Worm (Caenorhabditis elegans) whole organism, L3 larva: ENCODE results near the gene ndua-8.

Experiments
- R02D3.7 ChIP-seq: fragments of 150-350 bp; optimal IDR thresholded peaks from 2 replicates; lab custom pipeline; 2014; ENCODE audit warnings: missing biosample characterization, missing genetic modification characterization
- ceh-28 ChIP-seq: fragments of 150-350 bp; optimal IDR thresholded peaks from 2 replicates; lab custom pipeline; 2014; ENCODE audit warnings: missing biosample characterization, missing genetic modification reagents, missing genetic modification characterization
- ceh-9 ChIP-seq: sonication (generic microtip); optimal IDR thresholded peaks from 2 replicates; lab custom pipeline; 2018; ENCODE audit warnings: missing biosample characterization, missing genetic modification characterization
- daf-12 ChIP-seq: fragments of 150-350 bp; optimal IDR thresholded peaks from 2 replicates; lab custom pipeline; 2014; ENCODE audit warnings: missing biosample characterization, missing genetic modification reagents, missing genetic modification characterization
- egl-27 ChIP-seq: sonication (generic microtip); optimal IDR thresholded peaks from 4 replicates; lab custom pipeline; 2017; ENCODE audit warnings: missing biosample characterization, missing genetic modification reagents, missing genetic modification characterization
- elt-3 ChIP-seq, 3 experiments: fragments of 150-350 bp in 1 of 3; sonication (generic microtip) in 2 of 3; optimal IDR thresholded peaks; 2 replicates in 2 of 3; 4 replicates in 1 of 3; lab custom pipeline; 2014 to 2017; ENCODE audit warnings: missing biosample characterization in 3 of 3, missing genetic modification characterization in 3 of 3
- fkh-10 ChIP-seq: sonication (generic microtip); optimal IDR thresholded peaks from 2 replicates; lab custom pipeline; 2017; ENCODE audit warnings: missing biosample characterization, missing genetic modification reagents, missing genetic modification characterization
- fkh-2 ChIP-seq: fragments of 150-350 bp; optimal IDR thresholded peaks from 2 replicates; lab custom pipeline; 2014; ENCODE audit warnings: missing biosample characterization, missing genetic modification reagents, missing genetic modification characterization
- fos-1 ChIP-seq: fragments of 150-350 bp; optimal IDR thresholded peaks from 2 replicates; lab custom pipeline; 2014; ENCODE audit warnings: missing biosample characterization, missing genetic modification characterization
- hmg-11 ChIP-seq: sonication (generic microtip); optimal IDR thresholded peaks from 2 replicates; lab custom pipeline; 2016; ENCODE audit warnings: missing genetic modification characterization, missing compliant biosample characterization
- jun-1 ChIP-seq: fragments of 150-350 bp; optimal IDR thresholded peaks from 2 replicates; lab custom pipeline; 2014; ENCODE audit warnings: missing biosample characterization, missing genetic modification reagents, missing genetic modification characterization
- lin-15B ChIP-seq: fragments of 150-350 bp; optimal IDR thresholded peaks from 2 replicates; lab custom pipeline; 2014; ENCODE audit warnings: missing biosample characterization, missing genetic modification characterization
- lin-39 ChIP-seq: fragments of 150-350 bp; optimal IDR thresholded peaks from 2 replicates; lab custom pipeline; 2018; ENCODE audit warnings: missing biosample characterization, missing genetic modification reagents, missing genetic modification characterization
- mdl-1 ChIP-seq: fragments of 150-350 bp; optimal IDR thresholded peaks from 2 replicates; lab custom pipeline; 2014; ENCODE audit warnings: missing biosample characterization, missing genetic modification characterization
- mml-1 ChIP-seq: fragments of 150-350 bp; sonication (generic microtip); optimal IDR thresholded peaks from 3 replicates; lab custom pipeline; 2014; ENCODE audit warnings: missing biosample characterization, missing genetic modification characterization
- nfya-1 ChIP-seq: sonication (generic microtip); optimal IDR thresholded peaks from 2 replicates; lab custom pipeline; 2017; ENCODE audit warnings: missing genetic modification characterization, mild to moderate bottlenecking, missing compliant biosample characterization, antibody characterized with exemption, moderate library complexity; ENCODE audit not compliant: insufficient read depth
- nhr-11 ChIP-seq: fragments of 150-350 bp; optimal IDR thresholded peaks from 2 replicates; lab custom pipeline; 2014; ENCODE audit warnings: missing biosample characterization, missing genetic modification characterization
- nhr-12 ChIP-seq: fragments of 150-350 bp; optimal IDR thresholded peaks from 2 replicates; lab custom pipeline; 2014; ENCODE audit warnings: missing biosample characterization, missing genetic modification characterization
- nhr-23 ChIP-seq: fragments of 150-350 bp; optimal IDR thresholded peaks from 2 replicates; lab custom pipeline; 2014; ENCODE audit warnings: missing biosample characterization, missing genetic modification reagents, missing genetic modification characterization
- nhr-25 ChIP-seq: sonication (generic microtip); optimal IDR thresholded peaks from 2 replicates; lab custom pipeline; 2017; ENCODE audit warnings: missing biosample characterization, missing genetic modification characterization
- nhr-43 ChIP-seq: sonication (generic microtip); optimal IDR thresholded peaks from 2 replicates; lab custom pipeline; 2016; ENCODE audit warnings: mild to moderate bottlenecking, missing genetic modification characterization, missing compliant biosample characterization; ENCODE audit not compliant: poor library complexity, severe bottlenecking
- nhr-67 ChIP-seq: fragments of 150-350 bp; optimal IDR thresholded peaks from 2 replicates; lab custom pipeline; 2014; ENCODE audit warnings: missing biosample characterization, missing genetic modification characterization
- nhr-76 ChIP-seq: fragments of 150-350 bp; sonication (generic microtip); optimal IDR thresholded peaks from 5 replicates; lab custom pipeline; 2014; ENCODE audit warnings: missing biosample characterization, missing genetic modification characterization
- nhr-77 ChIP-seq: fragments of 150-350 bp; optimal IDR thresholded peaks from 2 replicates; lab custom pipeline; 2014; ENCODE audit warnings: missing biosample characterization, missing genetic modification characterization
- pha-4 ChIP-seq: fragments of 150-350 bp; optimal IDR thresholded peaks from 2 replicates; lab custom pipeline; 2014; ENCODE audit warnings: missing biosample characterization, missing genetic modification reagents, missing genetic modification characterization
- pqm-1 ChIP-seq: fragments of 150-350 bp; optimal IDR thresholded peaks from 2 replicates; lab custom pipeline; 2017; ENCODE audit warnings: missing biosample characterization, missing genetic modification characterization, inconsistent platforms
- sea-2 ChIP-seq: fragments of 150-350 bp; sonication (generic microtip); optimal IDR thresholded peaks from 4 replicates; lab custom pipeline; 2014; ENCODE audit warnings: missing biosample characterization, missing genetic modification reagents, missing genetic modification characterization
- skn-1 ChIP-seq: fragments of 150-350 bp; optimal IDR thresholded peaks from 2 replicates; lab custom pipeline; 2014; ENCODE audit warnings: missing biosample characterization, missing genetic modification characterization
- snpc-4 ChIP-seq: fragments of 150-350 bp; optimal IDR thresholded peaks from 2 replicates; lab custom pipeline; 2014; ENCODE audit warnings: missing biosample characterization, missing genetic modification characterization
- tbx-2 ChIP-seq: sonication (generic microtip); optimal IDR thresholded peaks from 2 replicates; lab custom pipeline; 2016; ENCODE audit warnings: mild to moderate bottlenecking, missing genetic modification characterization, missing compliant biosample characterization
- unc-39 ChIP-seq: sonication (generic microtip); optimal IDR thresholded peaks from 4 replicates; lab custom pipeline; 2017; ENCODE audit warnings: missing biosample characterization, missing genetic modification characterization
- unc-62 ChIP-seq: fragments of 150-350 bp; sonication (generic microtip); optimal IDR thresholded peaks from 4 replicates; lab custom pipeline; 2014; ENCODE audit warnings: missing biosample characterization, missing genetic modification reagents, missing genetic modification characterization
- zag-1 ChIP-seq: fragments of 150-350 bp; optimal IDR thresholded peaks from 2 replicates; lab custom pipeline; 2014; ENCODE audit warnings: missing biosample characterization, missing genetic modification characterization
- ztf-11 ChIP-seq: fragments of 150-350 bp; optimal IDR thresholded peaks from 2 replicates; lab custom pipeline; 2014; ENCODE audit warnings: missing biosample characterization, missing genetic modification characterization
- ztf-4 ChIP-seq: fragments of 150-350 bp; optimal IDR thresholded peaks from 2 replicates; lab custom pipeline; 2014; ENCODE audit warnings: missing biosample characterization, missing genetic modification characterization

The ndua-8 gene

ce11 chrIII:2508518-2508917 lies 20.3 kb upstream of the ndua-8 start, which contains the start of gene Y54F10AM.6:
Y54F10AM.6 (plus strand) TSS chrIII:2508818.
- TF ChIP-seq fkh-10 (GFP tag; lab: Kevin White, UChicago) (no peak), nhr-12 (tag; lab: Kevin White, UChicago) (no peak), pha-4 (tag; lab: Kevin White, UChicago) (no peak), mml-1 (tag; lab: Kevin White, UChicago) (no peak), ztf-11 (tag; lab: Kevin White, UChicago) (no peak), nhr-11 (tag; lab: Kevin White, UChicago) (no peak), hmg-11 (tag; lab: Kevin White, UChicago) (no peak), pqm-1 (no peak), ztf-4 (tag; lab: Kevin White, UChicago) (no peak), ceh-28 (no peak), mdl-1 (no peak)
- TF ChIP-seq, all 47 proteins: peak for 0

- no peak for TF ChIP-seq pha-4 (tag; lab: Kevin White, UChicago)
- no peak for TF ChIP-seq R02D3.7 (tag; lab: Kevin White, UChicago)
Measured at ce11 chrIII:2515461-2515860, 13.4 kb upstream of the ndua-8 start.

- TF ChIP-seq ceh-9 (tag; lab: Kevin White, UChicago) = no peak
- TF ChIP-seq lin-15B (tag; lab: Kevin White, UChicago) = no peak
- TF ChIP-seq nhr-23 = no peak
- TF ChIP-seq daf-12 (tag; lab: Kevin White, UChicago) = no peak
- TF ChIP-seq unc-39 = no peak
- no peak for TF ChIP-seq hmg-11 (tag; lab: Kevin White, UChicago)
- TF ChIP-seq snpc-4 (tag; lab: Kevin White, UChicago) = no peak
- TF ChIP-seq pqm-1 = no peak
- TF ChIP-seq jun-1 (tag; lab: Kevin White, UChicago) = no peak
- TF ChIP-seq elt-3 (tag; optimal IDR thresholded peaks at IDR 0.05; lab: Kevin White, UChicago) = no peak
- no peak for TF ChIP-seq nhr-43 (tag; lab: Kevin White, UChicago)
- no peak for TF ChIP-seq egl-27
- TF ChIP-seq skn-1 (tag; lab: Kevin White, UChicago) = no peak
- TF ChIP-seq nfya-1 (tag; lab: Kevin White, UChicago) = no peak
- TF ChIP-seq fkh-2 (tag; lab: Kevin White, UChicago) = no peak
- TF ChIP-seq unc-62 = no peak
- TF ChIP-seq nhr-77 (tag; lab: Kevin White, UChicago) = no peak
- TF ChIP-seq nhr-25 (tag; lab: Kevin White, UChicago) = no peak
- TF ChIP-seq R02D3.7 (tag; lab: Kevin White, UChicago) = no peak
- TF ChIP-seq nhr-76 = no peak
Measured at ce11 chrIII:2530313-2530712, 1.4 kb downstream of the ndua-8 start, which contains the start of gene cone-1. cone-1 (plus strand) TSS chrIII:2530613.

ce11 chrIII:2532716-2533115 lies 3.9 kb downstream of the ndua-8 start:
- no peak for TF ChIP-seq pha-4 (tag; lab: Kevin White, UChicago)
- TF ChIP-seq sea-2 (GFP tag; lab: Kevin White, UChicago) = peak; percentile 6
- TF ChIP-seq ceh-28 = peak; percentile 52
- TF ChIP-seq nhr-11 (tag; lab: Kevin White, UChicago) = peak; percentile 8
- TF ChIP-seq nfya-1 (tag; lab: Kevin White, UChicago) = peak; percentile 67
- TF ChIP-seq nhr-77 (tag; lab: Kevin White, UChicago) = no peak
- no peak for TF ChIP-seq zag-1
- TF ChIP-seq daf-12 (tag; lab: Kevin White, UChicago) = no peak
- no peak for TF ChIP-seq fkh-2 (tag; lab: Kevin White, UChicago)
- TF ChIP-seq nhr-67 (tag; lab: Kevin White, UChicago) = no peak
- TF ChIP-seq fos-1 (tag; lab: Kevin White, UChicago) = no peak
- TF ChIP-seq pqm-1 = no peak
- TF ChIP-seq nhr-25 (tag; lab: Kevin White, UChicago) = no peak
- no peak for TF ChIP-seq elt-3 (tag; optimal IDR thresholded peaks at IDR 0.05; lab: Kevin White, UChicago)
- TF ChIP-seq lin-15B (tag; lab: Kevin White, UChicago) = peak; percentile 7
- peak; percentile 43 for TF ChIP-seq tbx-2 (tag; lab: Kevin White, UChicago)
- TF ChIP-seq hmg-11 (tag; lab: Kevin White, UChicago) = peak; percentile 49
- TF ChIP-seq nhr-43 (tag; lab: Kevin White, UChicago) = no peak
- TF ChIP-seq nhr-76 = no peak
- TF ChIP-seq fkh-10 (GFP tag; lab: Kevin White, UChicago) = no peak
- TF ChIP-seq lin-39 (tag; lab: Kevin White, UChicago) = peak; percentile 15
- TF ChIP-seq nhr-23 = no peak
- no peak for TF ChIP-seq ztf-4 (tag; lab: Kevin White, UChicago)
- no peak for TF ChIP-seq jun-1 (tag; lab: Kevin White, UChicago)
